Worm (Caenorhabditis elegans): ENCODE data around the gene ivns-1.

ce11 chrX:12677113-12677512 lies 43.0 kb upstream of the ivns-1 start:
- TF ChIP-seq Y95B8A.8 (GFP tag; IDR thresholded peaks at IDR 0.05) (no peak), egrh-3 (GFP tag; IDR thresholded peaks at IDR 0.05) (no peak), F49E8.2 (tag; optimal IDR thresholded peaks at IDR 0.05; ENCODE audit: insufficient read depth) (no peak), F33H1.4 (GFP tag; IDR thresholded peaks at IDR 0.05) (no peak), ceh-100 (GFP tag; IDR thresholded peaks at IDR 0.05) (no peak), sptf-2 (GFP tag; optimal IDR thresholded peaks at IDR 0.05) (no peak), unc-62 (GFP tag; optimal IDR thresholded peaks at IDR 0.05) (no peak), madf-10 (tag; optimal IDR thresholded peaks at IDR 0.05) (no peak), ets-4 (GFP tag; optimal IDR thresholded peaks at IDR 0.05) (no peak), ama-1 (optimal IDR thresholded peaks at IDR 0.05) (no peak), ama-1 (GFP tag; optimal IDR thresholded peaks at IDR 0.05) (no peak), zfh-2 (GFP tag; conservative IDR thresholded peaks at IDR 0.05) (no peak)
